Worm (Caenorhabditis elegans) whole organism, early embryonic: ENCODE measurements around the gene klp-17.

Experiments
- B0310.2 ChIP-seq: sonication (generic microtip); optimal IDR thresholded peaks from 2 replicates; lab custom pipeline; 2016; ENCODE audit warnings: mild to moderate bottlenecking, missing genetic modification characterization, missing compliant biosample characterization
- F13C5.2 ChIP-seq: sonication (generic microtip); optimal IDR thresholded peaks from 2 replicates; lab custom pipeline; 2017; ENCODE audit warnings: mild to moderate bottlenecking, missing genetic modification characterization, inconsistent platforms, missing compliant biosample characterization
- aly-1 ChIP-seq: sonication (generic microtip); optimal IDR thresholded peaks from 2 replicates; lab custom pipeline; 2016; ENCODE audit warnings: missing genetic modification characterization, missing compliant biosample characterization
- ama-1 ChIP-seq: fragments of 150-350 bp; optimal IDR thresholded peaks from 2 replicates; lab custom pipeline; 2014
- ceh-13 ChIP-seq: fragments of 200-800 bp; sonication (Bioruptor generic); optimal IDR thresholded peaks from 2 replicates; lab custom pipeline; 2018; ENCODE audit warnings: mild to moderate bottlenecking, missing genetic modification characterization, missing compliant biosample characterization
- ceh-36 ChIP-seq: sonication (generic microtip); optimal IDR thresholded peaks from 2 replicates; lab custom pipeline; 2016; ENCODE audit warnings: missing genetic modification characterization, inconsistent platforms, missing compliant biosample characterization
- ets-7 ChIP-seq: sonication (generic microtip); optimal IDR thresholded peaks from 2 replicates; lab custom pipeline; 2016; ENCODE audit warnings: missing genotype, missing genetic modification characterization, missing compliant biosample characterization
- flt-1 ChIP-seq: fragments of 200-800 bp; sonication (Bioruptor generic); IDR thresholded peaks from 2 replicates; pipeline ENCODE4 v1.3.6; 2022; ENCODE audit warnings: missing genetic modification characterization, missing compliant biosample characterization
- hmbx-1 ChIP-seq: sonication (generic microtip); optimal IDR thresholded peaks from 2 replicates; lab custom pipeline; 2016; ENCODE audit warnings: mild to moderate bottlenecking, missing genetic modification characterization, missing compliant biosample characterization
- hmg-4 ChIP-seq: fragments of 200-800 bp; sonication (Bioruptor generic); optimal IDR thresholded peaks from 2 replicates; lab custom pipeline; 2018; ENCODE audit warnings: mild to moderate bottlenecking, missing genetic modification characterization, missing compliant biosample characterization
- hnd-1 ChIP-seq: sonication (generic microtip); optimal IDR thresholded peaks from 2 replicates; lab custom pipeline; 2016; ENCODE audit warnings: missing genetic modification characterization, missing compliant biosample characterization
- pes-1 ChIP-seq: fragments of 200-800 bp; sonication (Bioruptor generic); IDR thresholded peaks from 2 replicates; pipeline ENCODE4 v1.3.6; 2022; ENCODE audit warnings: missing genetic modification reagents, missing genetic modification characterization, missing compliant biosample characterization
- scrt-1 ChIP-seq: fragments of 200-800 bp; sonication (Bioruptor generic); IDR thresholded peaks from 2 replicates; pipeline ENCODE4 v1.3.6; 2022; ENCODE audit warnings: missing genetic modification characterization, missing compliant biosample characterization
- sea-1 ChIP-seq: fragments of 200-800 bp; sonication (Bioruptor generic); conservative IDR thresholded peaks from 2 replicates; pipeline ENCODE4 v1.3.6; 2022; ENCODE audit warnings: missing genetic modification characterization, missing compliant biosample characterization
- tbx-11 ChIP-seq: fragments of 200-800 bp; sonication (Bioruptor generic); IDR thresholded peaks from 2 replicates; pipeline ENCODE4 v1.3.6; 2022; ENCODE audit warnings: missing genetic modification characterization, missing compliant biosample characterization
- tbx-37 ChIP-seq: fragments of 200-800 bp; sonication (Bioruptor generic); conservative IDR thresholded peaks from 2 replicates; pipeline ENCODE4 v1.3.6; 2022; ENCODE audit warnings: missing genetic modification reagents, missing genetic modification characterization, missing compliant biosample characterization
- tra-4 ChIP-seq: sonication (generic microtip); optimal IDR thresholded peaks from 2 replicates; lab custom pipeline; 2017; ENCODE audit warnings: missing genetic modification characterization, missing compliant biosample characterization

Gene klp-17

DNA sequence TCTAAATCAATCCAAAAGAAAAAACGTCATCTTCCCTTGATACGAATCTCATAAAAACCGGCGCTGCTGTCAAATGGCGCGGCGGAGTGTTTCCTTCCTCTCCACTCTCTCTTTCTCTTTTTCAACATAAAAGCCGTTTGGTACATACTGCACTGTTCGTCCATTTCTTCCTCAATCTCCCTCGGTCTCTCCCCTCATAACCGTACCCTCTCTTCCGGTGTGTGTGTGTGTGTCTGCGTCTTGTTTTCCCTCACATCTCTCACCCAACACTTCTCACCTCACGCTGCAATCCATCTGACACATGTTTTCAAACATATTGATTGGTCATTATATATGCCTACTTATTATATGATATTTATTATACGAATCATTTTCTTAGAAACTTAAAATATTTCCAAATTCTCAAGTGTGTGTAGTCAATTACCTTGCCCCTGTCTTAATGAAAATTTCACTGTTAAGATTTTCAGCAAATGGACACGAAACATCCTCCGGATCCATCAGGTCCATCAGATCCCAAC lies 3.0 kb downstream of the klp-17 start, which contains the start of the genes aars-1 and rga-1:
Gene aars-1, minus strand, starts transcription at position 71 of the 518 bp plus-strand sequence.
Gene rga-1, plus strand, starts transcription at position 468 of the 518 bp plus-strand sequence.
- no peak for TF ChIP-seq hmbx-1 (tag; lab: Kevin White, UChicago)
- peak; percentile 61 for TF ChIP-seq ets-7
- TF ChIP-seq F13C5.2 (tag; lab: Kevin White, UChicago) = peak; percentile 27
- no peak for TF ChIP-seq hmg-4 (GFP tag; lab: Kevin White, UChicago)

DNA sequence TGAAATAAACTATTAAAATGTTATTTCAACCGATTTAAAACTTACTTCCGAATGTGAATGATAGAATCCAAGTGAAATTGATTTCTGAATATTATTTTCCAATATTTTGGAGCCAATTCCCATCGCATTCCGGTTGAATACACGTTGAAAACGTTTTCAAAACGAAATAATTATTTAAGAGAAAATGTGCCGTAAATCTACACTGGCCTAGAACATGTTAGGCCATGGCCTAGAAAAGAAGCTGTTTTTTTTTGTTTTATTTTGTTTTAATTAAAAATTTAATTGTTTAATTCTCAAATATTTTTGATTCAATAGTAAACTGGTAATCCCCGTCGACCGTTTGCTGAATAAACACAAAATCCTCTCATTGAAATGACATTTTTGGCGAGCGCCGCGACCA lies 3.5 kb downstream of the klp-17 start:
- TF ChIP-seq tbx-11 (no peak), ceh-36 (tag; lab: Kevin White, UChicago) (no peak), sea-1 (GFP tag; lab: Robert Waterston, UW) (no peak), ama-1 (no peak), B0310.2 (tag; lab: Kevin White, UChicago) (no peak), hnd-1 (tag; lab: Kevin White, UChicago) (no peak), tbx-37 (GFP tag; lab: Robert Waterston, UW) (no peak), hmbx-1 (tag; lab: Kevin White, UChicago) (no peak), pes-1 (no peak), hmg-4 (GFP tag; lab: Kevin White, UChicago) (no peak), aly-1 (tag; lab: Kevin White, UChicago) (no peak), flt-1 (GFP tag; lab: Robert Waterston, UW) (no peak), ceh-13 (no peak), ets-7 (no peak), scrt-1 (GFP tag; lab: Robert Waterston, UW) (no peak), tra-4 (tag; lab: Kevin White, UChicago) (no peak), F13C5.2 (tag; lab: Kevin White, UChicago) (no peak)

ce11 chrII:11459883-11460282 lies 7.6 kb downstream of the klp-17 start:
- TF ChIP-seq pes-1 = no peak
- no peak for TF ChIP-seq hmbx-1 (tag; lab: Kevin White, UChicago)
- no peak for TF ChIP-seq F13C5.2 (tag; lab: Kevin White, UChicago)
- TF ChIP-seq flt-1 (GFP tag; lab: Robert Waterston, UW) = no peak
- no peak for TF ChIP-seq tra-4 (tag; lab: Kevin White, UChicago)
- no peak for TF ChIP-seq tbx-11
- TF ChIP-seq tbx-37 (GFP tag; lab: Robert Waterston, UW) = no peak
- no peak for TF ChIP-seq B0310.2 (tag; lab: Kevin White, UChicago)
- no peak for TF ChIP-seq ama-1

DNA sequence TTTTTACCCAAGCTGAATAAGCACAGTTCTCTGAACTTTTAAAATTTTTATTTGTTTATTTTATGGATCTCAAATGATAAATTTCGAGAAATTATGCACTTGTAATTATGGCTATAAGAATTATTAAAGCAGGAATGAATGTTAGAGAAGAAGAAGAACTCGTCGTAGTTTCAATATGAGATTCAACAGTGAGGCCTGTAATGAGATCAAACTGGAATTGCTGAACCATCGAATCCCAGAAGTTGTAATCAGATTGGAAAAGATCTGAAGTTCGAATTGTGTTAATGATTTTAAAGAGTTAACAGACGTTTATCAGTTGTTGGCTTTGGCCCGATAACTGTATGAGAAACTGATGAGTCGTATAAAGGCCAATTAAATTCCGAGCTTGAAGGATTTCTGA lies 11.7 kb downstream of the klp-17 start:
- TF ChIP-seq ceh-36 (tag; lab: Kevin White, UChicago) (no peak), F13C5.2 (tag; lab: Kevin White, UChicago) (no peak), ceh-13 (no peak), aly-1 (tag; lab: Kevin White, UChicago) (no peak), tbx-11 (no peak), flt-1 (GFP tag; lab: Robert Waterston, UW) (no peak), ama-1 (no peak), hnd-1 (tag; lab: Kevin White, UChicago) (no peak), hmbx-1 (tag; lab: Kevin White, UChicago) (no peak), sea-1 (GFP tag; lab: Robert Waterston, UW) (no peak), scrt-1 (GFP tag; lab: Robert Waterston, UW) (no peak), B0310.2 (tag; lab: Kevin White, UChicago) (no peak)

DNA sequence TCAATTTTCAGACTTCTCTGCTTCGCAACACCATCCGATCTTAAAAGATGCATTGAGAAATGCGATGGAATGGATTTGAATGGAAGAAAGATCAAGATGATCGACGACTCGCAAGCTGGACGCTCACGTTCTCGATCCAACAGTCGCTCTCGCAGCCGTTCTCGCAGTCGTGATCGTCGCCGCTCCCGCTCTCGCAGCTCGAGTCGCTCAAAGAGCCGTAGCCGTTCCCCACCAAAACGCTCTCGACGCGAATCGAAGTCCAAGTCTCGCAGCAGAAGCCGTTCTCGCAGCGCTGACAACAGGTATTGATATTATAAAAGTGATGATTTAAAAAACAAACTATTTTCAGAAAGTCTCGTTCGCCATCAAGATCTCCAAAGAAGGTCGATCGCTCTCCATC lies 12.3 kb downstream of the klp-17 start:
- TF ChIP-seq hmg-4 (GFP tag; lab: Kevin White, UChicago) (no peak), tbx-11 (no peak), tra-4 (tag; lab: Kevin White, UChicago) (no peak), hnd-1 (tag; lab: Kevin White, UChicago) (no peak), scrt-1 (GFP tag; lab: Robert Waterston, UW) (no peak), pes-1 (no peak), sea-1 (GFP tag; lab: Robert Waterston, UW) (no peak), ets-7 (no peak), hmbx-1 (tag; lab: Kevin White, UChicago) (no peak), ama-1 (no peak), aly-1 (tag; lab: Kevin White, UChicago) (no peak), B0310.2 (tag; lab: Kevin White, UChicago) (no peak), F13C5.2 (tag; lab: Kevin White, UChicago) (no peak), tbx-37 (GFP tag; lab: Robert Waterston, UW) (no peak), flt-1 (GFP tag; lab: Robert Waterston, UW) (no peak), ceh-36 (tag; lab: Kevin White, UChicago) (no peak), ceh-13 (no peak)

ce11 chrII:11453639-11454038 lies 13.8 kb downstream of the klp-17 start:
- no peak for TF ChIP-seq ets-7
- TF ChIP-seq hmbx-1 (tag; lab: Kevin White, UChicago) = no peak

DNA sequence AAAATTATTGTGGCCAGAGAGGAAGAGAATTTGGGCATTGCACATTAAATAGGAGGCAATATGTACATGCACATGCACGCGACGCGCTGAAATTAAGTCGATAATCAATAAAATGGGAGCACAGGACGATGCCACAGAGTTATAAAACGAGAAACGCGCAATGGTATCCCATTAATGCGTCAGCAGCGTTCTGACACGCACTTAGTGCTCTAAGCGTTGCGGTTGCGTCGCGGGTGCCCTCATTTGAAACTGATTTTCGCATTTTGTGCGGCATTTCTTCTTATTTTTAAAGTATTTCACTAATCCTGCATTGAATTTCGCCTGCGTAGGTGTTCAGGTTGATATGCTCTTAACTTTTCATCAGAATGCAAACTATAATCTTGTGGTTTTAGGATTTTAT lies 14.4 kb downstream of the klp-17 start, which contains the start of gene rsp-1:
Gene rsp-1, plus strand, starts transcription at position 338 of the 400 bp plus-strand sequence.
- TF ChIP-seq hnd-1 (tag; lab: Kevin White, UChicago) (no peak), scrt-1 (GFP tag; lab: Robert Waterston, UW) (peak; percentile 48; the same call in 1 of the 2 replicates), sea-1 (GFP tag; lab: Robert Waterston, UW) (no peak), F13C5.2 (tag; lab: Kevin White, UChicago) (peak; percentile 4), B0310.2 (tag; lab: Kevin White, UChicago) (no peak), tra-4 (tag; lab: Kevin White, UChicago) (peak; percentile 30), tbx-11 (no peak), ets-7 (no peak), hmbx-1 (tag; lab: Kevin White, UChicago) (no peak), ceh-36 (tag; lab: Kevin White, UChicago) (peak; percentile 62), ceh-13 (no peak), flt-1 (GFP tag; lab: Robert Waterston, UW) (no peak), ama-1 (no peak), tbx-37 (GFP tag; lab: Robert Waterston, UW) (0 out of 2 replicates have a peak, but pooled peaks have one; percentile 8), pes-1 (peak; percentile 54; the same call in 1 of the 2 replicates), aly-1 (tag; lab: Kevin White, UChicago) (peak; percentile 73), hmg-4 (GFP tag; lab: Kevin White, UChicago) (peak; percentile 55)
